Fruit fly (Drosophila melanogaster) whole organism, embryonic: ENCODE measurements around the gene PK2-R2.

Source experiments
- Antp ChIP-seq: fragments of 200-800 bp; sonication (Bioruptor generic); optimal IDR thresholded peaks from 3 replicates; lab custom pipeline; 2016; ENCODE audit warnings: missing biosample characterization, missing genetic modification characterization
- Awh ChIP-seq: fragments of 200-800 bp; sonication (Bioruptor generic); IDR thresholded peaks from 2 replicates; pipeline ENCODE4, ENCODE4 v1.3.6; 2022; ENCODE audit warnings: missing biosample characterization, missing genetic modification characterization
- CG10959 ChIP-seq: fragments of 200-800 bp; sonication (Bioruptor generic); IDR thresholded peaks from 2 replicates; pipeline ENCODE4 v1.3.6; 2022; ENCODE audit warnings: missing biosample characterization, missing genetic modification characterization
- CG11398 ChIP-seq: fragments of 200-800 bp; sonication (Bioruptor generic); optimal IDR thresholded peaks from 2 replicates; lab custom pipeline; 2016; ENCODE audit warnings: missing biosample characterization, missing genetic modification characterization
- CG12155 ChIP-seq: fragments of 200-800 bp; sonication (Bioruptor generic); optimal IDR thresholded peaks from 3 replicates; lab custom pipeline; 2016; ENCODE audit warnings: missing biosample characterization, missing genetic modification characterization
- CG12219 ChIP-seq: fragments of 200-800 bp; sonication (Bioruptor generic); optimal IDR thresholded peaks from 3 replicates; lab custom pipeline; 2018; ENCODE audit warnings: missing biosample characterization, mild to moderate bottlenecking, missing genetic modification characterization
- CG15011 ChIP-seq: fragments of 200-800 bp; sonication (Bioruptor generic); optimal IDR thresholded peaks from 3 replicates; lab custom pipeline; 2018; ENCODE audit warnings: missing biosample characterization, mild to moderate bottlenecking, missing genetic modification characterization
- CG15479 ChIP-seq: fragments of 200-800 bp; sonication (Bioruptor generic); optimal IDR thresholded peaks from 3 replicates; lab custom pipeline; 2019; ENCODE audit warnings: missing biosample characterization, mild to moderate bottlenecking, missing genetic modification characterization, moderate library complexity
- CG15514 ChIP-seq: fragments of 200-800 bp; sonication (Bioruptor generic); optimal IDR thresholded peaks from 3 replicates; lab custom pipeline; 2017; ENCODE audit warnings: missing biosample characterization, missing genetic modification characterization, mild to moderate bottlenecking, moderate library complexity, missing genetic modification reagents
- CG16779 ChIP-seq: fragments of 200-800 bp; sonication (Bioruptor generic); IDR thresholded peaks from 2 replicates; pipeline ENCODE4 v1.3.6; 2022; ENCODE audit warnings: missing biosample characterization, missing genetic modification characterization
- CG17568 ChIP-seq: fragments of 200-800 bp; sonication (Bioruptor generic); optimal IDR thresholded peaks from 2 replicates; lab custom pipeline; 2018; ENCODE audit warnings: missing biosample characterization, mild to moderate bottlenecking, missing genetic modification characterization, moderate library complexity
- CG2116 ChIP-seq: fragments of 200-800 bp; sonication (Bioruptor generic); optimal IDR thresholded peaks from 3 replicates; lab custom pipeline; 2018; ENCODE audit warnings: missing biosample characterization, mild to moderate bottlenecking, missing genetic modification characterization
- CG3065 ChIP-seq: fragments of 200-800 bp; sonication (Bioruptor generic); optimal IDR thresholded peaks from 2 replicates; lab custom pipeline; 2016; ENCODE audit warnings: missing biosample characterization, missing genetic modification characterization
- CG31365 ChIP-seq: fragments of 200-800 bp; sonication (Bioruptor generic); optimal IDR thresholded peaks from 2 replicates; lab custom pipeline; 2018; ENCODE audit warnings: missing biosample characterization, mild to moderate bottlenecking, missing genetic modification characterization
- CG32532 ChIP-seq: fragments of 200-800 bp; sonication (Bioruptor generic); IDR thresholded peaks from 2 replicates; pipeline ENCODE4 v1.3.6; 2022; ENCODE audit warnings: missing biosample characterization, missing genetic modification characterization
- CG3847 ChIP-seq: fragments of 200-800 bp; sonication (Bioruptor generic); IDR thresholded peaks from 2 replicates; pipeline ENCODE4 v1.3.6; 2022; ENCODE audit warnings: missing biosample characterization, missing genetic modification characterization
- CG6272 ChIP-seq: fragments of 200-800 bp; sonication (Bioruptor generic); IDR thresholded peaks from 2 replicates; pipeline ENCODE4 v1.3.6; 2022; ENCODE audit warnings: missing biosample characterization, missing genetic modification characterization
- CG9215 ChIP-seq: fragments of 200-800 bp; sonication (Bioruptor generic); IDR thresholded peaks from 2 replicates; pipeline ENCODE4 v1.3.6; 2022; ENCODE audit warnings: missing biosample characterization, missing genetic modification characterization
- Chrac-16 ChIP-seq: fragments of 200-800 bp; sonication (Bioruptor generic); optimal IDR thresholded peaks from 3 replicates; lab custom pipeline; 2016; ENCODE audit warnings: missing biosample characterization, missing genetic modification characterization
- Dp ChIP-seq: fragments of 200-800 bp; sonication (Bioruptor generic); optimal IDR thresholded peaks from 2 replicates; lab custom pipeline; 2018; ENCODE audit warnings: missing biosample characterization, mild to moderate bottlenecking, missing genetic modification characterization, moderate library complexity
- Elba2 ChIP-seq: fragments of 200-800 bp; sonication (Bioruptor generic); optimal IDR thresholded peaks from 3 replicates; lab custom pipeline; 2016; ENCODE audit warnings: missing biosample characterization, missing genetic modification characterization
- Gug ChIP-seq: fragments of 200-800 bp; sonication (Bioruptor generic); IDR thresholded peaks from 4 replicates; pipeline ENCODE4 v1.3.6; 2022; ENCODE audit warnings: missing biosample characterization, missing genetic modification characterization
- H15 ChIP-seq: fragments of 200-800 bp; sonication (Bioruptor generic); IDR thresholded peaks from 3 replicates; pipeline ENCODE4 v1.3.6; 2022; ENCODE audit warnings: missing biosample characterization, missing genetic modification characterization
- Lim3 ChIP-seq: fragments of 200-800 bp; sonication (Bioruptor generic); IDR thresholded peaks from 2 replicates; pipeline ENCODE4 v1.3.6; 2022; ENCODE audit warnings: missing biosample characterization, missing genetic modification characterization
- Mrtf ChIP-seq: fragments of 200-800 bp; sonication (Bioruptor generic); IDR thresholded peaks from 3 replicates; pipeline ENCODE4 v1.3.6; 2022; ENCODE audit warnings: missing biosample characterization, missing genetic modification characterization
- NFAT ChIP-seq: fragments of 200-800 bp; sonication (Bioruptor generic); IDR thresholded peaks from 2 replicates; pipeline ENCODE4 v1.3.6; 2022; ENCODE audit warnings: missing biosample characterization, missing genetic modification characterization
- Oli ChIP-seq: fragments of 200-800 bp; sonication (Bioruptor generic); optimal IDR thresholded peaks from 2 replicates; lab custom pipeline; 2018; ENCODE audit warnings: missing biosample characterization, mild to moderate bottlenecking, missing genetic modification characterization, moderate library complexity
- Ptx1 ChIP-seq: fragments of 200-800 bp; sonication (Bioruptor generic); IDR thresholded peaks from 2 replicates; pipeline ENCODE4 v1.3.6; 2022; ENCODE audit warnings: missing biosample characterization, missing genetic modification characterization
- Rfx ChIP-seq: fragments of 200-800 bp; sonication (Bioruptor generic); IDR thresholded peaks from 2 replicates; pipeline ENCODE4 v1.3.6; 2022; ENCODE audit warnings: missing biosample characterization, missing genetic modification characterization
- Rx ChIP-seq: fragments of 200-800 bp; sonication (Bioruptor generic); IDR thresholded peaks from 2 replicates; pipeline ENCODE4 v1.3.6; 2022; ENCODE audit warnings: missing biosample characterization, missing genetic modification characterization
- Scr ChIP-seq: fragments of 200-800 bp; sonication (Bioruptor generic); IDR thresholded peaks from 2 replicates; pipeline ENCODE4 v1.3.6; 2022; ENCODE audit warnings: missing biosample characterization, missing genetic modification characterization; ENCODE audit not compliant: partially characterized antibody
- Sin3A ChIP-seq: fragments of >200 bp; optimal IDR thresholded peaks from 2 replicates; lab custom pipeline; 2018
- Xbp1 ChIP-seq: fragments of 200-800 bp; sonication (Bioruptor generic); optimal IDR thresholded peaks from 3 replicates; lab custom pipeline; 2016; ENCODE audit warnings: missing biosample characterization, mild to moderate bottlenecking, missing genetic modification characterization
- al ChIP-seq: fragments of 200-800 bp; sonication (Bioruptor generic); IDR thresholded peaks from 2 replicates; pipeline ENCODE4 v1.3.6; 2022; ENCODE audit warnings: missing biosample characterization, missing genetic modification characterization
- bigmax ChIP-seq: fragments of 200-800 bp; sonication (Bioruptor generic); optimal IDR thresholded peaks from 2 replicates; lab custom pipeline; 2018; ENCODE audit warnings: missing biosample characterization, mild to moderate bottlenecking, missing genetic modification characterization
- bsh ChIP-seq, 2 experiments: fragments of 200-800 bp; sonication (Bioruptor generic); optimal IDR thresholded peaks; 2 replicates each; lab custom pipeline; 2017 to 2018; ENCODE audit warnings: mild to moderate bottlenecking in 2 of 2, missing biosample characterization in 2 of 2, missing genetic modification characterization in 2 of 2, moderate library complexity in 1 of 2
- dati ChIP-seq: fragments of 200-800 bp; sonication (Bioruptor generic); IDR thresholded peaks from 2 replicates; pipeline ENCODE4 v1.3.6; 2022; ENCODE audit warnings: missing biosample characterization, missing genetic modification characterization
- fu2 ChIP-seq: fragments of 200-800 bp; sonication (Bioruptor generic); optimal IDR thresholded peaks from 2 replicates; lab custom pipeline; 2016; ENCODE audit warnings: missing biosample characterization, missing genetic modification characterization
- gem ChIP-seq: fragments of 200-800 bp; sonication (Bioruptor generic); optimal IDR thresholded peaks from 2 replicates; lab custom pipeline; 2019; ENCODE audit warnings: missing biosample characterization, mild to moderate bottlenecking, missing genetic modification characterization, moderate library complexity
- gfzf ChIP-seq: fragments of 200-800 bp; sonication (Bioruptor generic); optimal IDR thresholded peaks from 2 replicates; lab custom pipeline; 2016; ENCODE audit warnings: missing biosample characterization, mild to moderate bottlenecking, missing genetic modification characterization, moderate library complexity
- jing ChIP-seq: fragments of 200-800 bp; sonication (Bioruptor generic); optimal IDR thresholded peaks from 2 replicates; lab custom pipeline; 2018; ENCODE audit warnings: missing biosample characterization, mild to moderate bottlenecking, missing genetic modification characterization
- lola ChIP-seq, 3 experiments: fragments of >200 bp in 2 of 3; fragments of 200-800 bp in 1 of 3; sonication (Bioruptor generic) in 1 of 3; optimal IDR thresholded peaks; 2 replicates each; lab custom pipeline; 2017 to 2019; ENCODE audit warnings: missing biosample characterization in 3 of 3, missing genetic modification characterization in 3 of 3, mild to moderate bottlenecking in 1 of 3, moderate library complexity in 1 of 3
- odd ChIP-seq: fragments of 200-800 bp; sonication (Bioruptor generic); optimal IDR thresholded peaks from 2 replicates; lab custom pipeline; 2017; ENCODE audit warnings: missing biosample characterization, mild to moderate bottlenecking, missing genetic modification characterization
- pfk ChIP-seq: fragments of 200-800 bp; sonication (Bioruptor generic); optimal IDR thresholded peaks from 2 replicates; lab custom pipeline; 2018; ENCODE audit warnings: missing biosample characterization, mild to moderate bottlenecking, missing genetic modification characterization, moderate library complexity
- pnt ChIP-seq: fragments of 200-800 bp; sonication (Bioruptor generic); optimal IDR thresholded peaks from 3 replicates; lab custom pipeline; 2016; ENCODE audit warnings: missing biosample characterization, missing genetic modification characterization
- pum ChIP-seq: fragments of 200-800 bp; sonication (Bioruptor generic); optimal IDR thresholded peaks from 2 replicates; lab custom pipeline; 2016; ENCODE audit warnings: missing biosample characterization, missing genetic modification characterization
- pzg ChIP-seq: fragments of 200-800 bp; sonication (Bioruptor generic); optimal IDR thresholded peaks from 3 replicates; lab custom pipeline; 2018; ENCODE audit warnings: missing biosample characterization, mild to moderate bottlenecking, missing genetic modification characterization, moderate library complexity
- sc ChIP-seq, 3 experiments: fragments of >200 bp in 2 of 3; fragments of 200-800 bp in 1 of 3; sonication (Bioruptor generic) in 1 of 3; optimal IDR thresholded peaks; 2 replicates in 2 of 3; 3 replicates in 1 of 3; lab custom pipeline; 2017; ENCODE audit warnings: mild to moderate bottlenecking in 1 of 3, missing biosample characterization in 1 of 3, missing genetic modification characterization in 1 of 3, missing genetic modification reagents in 1 of 3
- tio ChIP-seq: fragments of 200-800 bp; sonication (Bioruptor generic); optimal IDR thresholded peaks from 2 replicates; lab custom pipeline; 2017; ENCODE audit warnings: missing biosample characterization, missing genetic modification characterization, inconsistent platforms
- unpg ChIP-seq: fragments of 200-800 bp; sonication (Bioruptor generic); optimal IDR thresholded peaks from 3 replicates; lab custom pipeline; 2018; ENCODE audit warnings: missing biosample characterization, mild to moderate bottlenecking, missing genetic modification characterization, moderate library complexity
- wek ChIP-seq: fragments of 200-800 bp; sonication (Bioruptor generic); optimal IDR thresholded peaks from 3 replicates; lab custom pipeline; 2018; ENCODE audit warnings: missing biosample characterization, mild to moderate bottlenecking, missing genetic modification characterization, moderate library complexity

PK2-R2 gene

dm6 chr3R:13305318-13305899 lies 28.6 kb downstream of the PK2-R2 start (continued):
- TF ChIP-seq Oli (tag; lab: Kevin White, UChicago) (peak; percentile 53), CG32532 (GFP tag; lab: Robert Waterston, UW) (no peak), wek (GFP tag; lab: Kevin White, UChicago) (no peak), CG12155 (GFP tag; lab: Kevin White, UChicago) (no peak), Scr (GFP tag; lab: Robert Waterston, UW) (no peak), tio (GFP tag; lab: Kevin White, UChicago) (peak; percentile 14), CG9215 (GFP tag; lab: Robert Waterston, UW) (no peak), fu2 (GFP tag; lab: Kevin White, UChicago) (no peak), CG31365 (tag; lab: Kevin White, UChicago) (no peak), NFAT (GFP tag; lab: Robert Waterston, UW) (no peak), CG11398 (GFP tag; lab: Kevin White, UChicago) (no peak), Lim3 (GFP tag; lab: Robert Waterston, UW) (no peak), CG16779 (GFP tag; lab: Robert Waterston, UW) (no peak), jing (GFP tag; lab: Kevin White, UChicago) (no peak), Rx (GFP tag; lab: Robert Waterston, UW) (no peak), CG15479 (no peak), pnt (no peak), Chrac-16 (GFP tag; lab: Kevin White, UChicago) (no peak), CG10959 (GFP tag; lab: Robert Waterston, UW) (no peak), pfk (GFP tag; lab: Kevin White, UChicago) (no peak), Awh (no peak), H15 (no peak), gem (tag; lab: Kevin White, UChicago) (peak; percentile 82), CG2116 (GFP tag; lab: Kevin White, UChicago) (no peak), lola (GFP tag; optimal IDR thresholded peaks at IDR 0.05; lab: Kevin White, UChicago) (peak in 1 of 3 experiments; percentile 90), CG12219 (GFP tag; lab: Kevin White, UChicago) (no peak), Antp (GFP tag; lab: Kevin White, UChicago) (no peak), bsh (GFP tag; optimal IDR thresholded peaks at IDR 0.05; lab: Kevin White, UChicago) (peak in 1 of 2 experiments; percentile 81), CG15514 (GFP tag; lab: Kevin White, UChicago) (no peak), sc (optimal IDR thresholded peaks at IDR 0.05; lab: Kevin White, UChicago) (no peak), sc (GFP tag; optimal IDR thresholded peaks at IDR 0.05; lab: Kevin White, UChicago) (peak; percentile 61), odd (GFP tag; lab: Kevin White, UChicago) (no peak), Ptx1 (GFP tag; lab: Robert Waterston, UW) (no peak), Gug (GFP tag; lab: Robert Waterston, UW) (no peak), CG6272 (GFP tag; lab: Robert Waterston, UW) (no peak), CG3065 (no peak), Sin3A (no peak), Xbp1 (GFP tag; lab: Kevin White, UChicago) (peak; percentile 45), gfzf (GFP tag; lab: Kevin White, UChicago) (no peak), Rfx (GFP tag; lab: Robert Waterston, UW) (no peak), CG15011 (GFP tag; lab: Kevin White, UChicago) (no peak), Mrtf (GFP tag; lab: Robert Waterston, UW) (no peak), Dp (GFP tag; lab: Kevin White, UChicago) (no peak), al (GFP tag; lab: Robert Waterston, UW) (no peak), CG3847 (GFP tag; lab: Robert Waterston, UW) (no peak), Elba2 (GFP tag; lab: Kevin White, UChicago) (no peak), dati (GFP tag; lab: Robert Waterston, UW) (no peak), bigmax (GFP tag; lab: Kevin White, UChicago) (no peak), unpg (GFP tag; lab: Kevin White, UChicago) (peak; percentile 52), pzg (no peak), pum (GFP tag; lab: Kevin White, UChicago) (no peak), CG17568 (GFP tag; lab: Kevin White, UChicago) (no peak)
